Fruit fly (Drosophila melanogaster): ENCODE results near the gene CG4210.

- no peak for TF ChIP-seq CG7101 (tag; optimal IDR thresholded peaks at IDR 0.05)
- TF ChIP-seq Clk (GFP tag; optimal IDR thresholded peaks at IDR 0.05), result no peak
- TF ChIP-seq Mnt (GFP tag; optimal IDR thresholded peaks at IDR 0.05), result no peak
- TF ChIP-seq Hr96 (GFP tag; optimal IDR thresholded peaks at IDR 0.05), result no peak
- TF ChIP-seq CG5204 (GFP tag; optimal IDR thresholded peaks at IDR 0.05), result no peak
- no peak for TF ChIP-seq kay (GFP tag; ENCODE audit: borderline replicate concordance)
- TF ChIP-seq CG33017 (tag; optimal IDR thresholded peaks at IDR 0.05), result no peak
Measured at dm6 chr3R:15231635-15232138, 17.9 kb downstream of the CG4210 start.
